Fruit fly (Drosophila melanogaster) Kc167 (cell line): ENCODE data around the gene CG5011.

Source experiments
- h ChIP-seq: fragments of >200 bp; optimal IDR thresholded peaks from 3 replicates; lab custom pipeline; 2018; ENCODE audit warnings: missing external identifiers
- ttk ChIP-seq: sonication (Bioruptor generic); optimal IDR thresholded peaks from 2 replicates; lab custom pipeline; 2017; ENCODE audit warnings: missing external identifiers

DNA sequence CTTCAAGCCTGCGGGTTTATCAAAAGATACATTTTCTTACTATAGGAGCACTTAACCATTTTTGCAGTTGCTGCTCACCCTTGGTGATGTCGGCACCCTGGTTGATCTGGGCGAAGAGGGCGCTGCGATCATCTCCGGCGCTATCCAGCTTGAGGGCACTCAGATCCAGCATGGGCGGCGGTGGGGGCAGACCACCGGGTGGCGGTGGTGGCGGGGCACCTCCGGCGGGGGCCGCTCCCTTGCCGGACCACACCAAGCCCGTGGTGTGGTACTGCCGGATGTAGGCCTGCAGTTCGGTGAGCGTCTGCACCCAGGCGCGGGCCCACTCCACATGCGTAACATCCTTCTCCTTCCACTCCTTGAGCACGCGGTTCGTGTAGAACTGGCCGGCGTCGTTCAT, 47.8 kb upstream of the CG5011 start:
- no peak for TF ChIP-seq ttk
- no peak for TF ChIP-seq h (lab: Kevin White, UChicago)
